Worm (Caenorhabditis elegans) whole organism, young adult: ENCODE data around the gene T05H10.8.

Experiments used
- B0019.2 ChIP-seq: fragments of 200-800 bp; sonication (Bioruptor generic); conservative IDR thresholded peaks from 2 replicates; pipeline ENCODE4 v1.3.6; 2022; ENCODE audit warnings: missing genetic modification reagents, missing genetic modification characterization, missing compliant biosample characterization
- C06A6.2 ChIP-seq: fragments of 200-800 bp; sonication (Bioruptor generic); conservative IDR thresholded peaks from 2 replicates; pipeline ENCODE4 v1.3.6; 2022; ENCODE audit warnings: missing genetic modification characterization, missing compliant biosample characterization
- C17E4.6 ChIP-seq: fragments of 200-800 bp; sonication (Bioruptor generic); IDR thresholded peaks from 2 replicates; pipeline ENCODE4 v1.3.6; 2022; ENCODE audit warnings: missing genetic modification reagents, missing genetic modification characterization, missing compliant biosample characterization
- D2030.7 ChIP-seq: fragments of 200-800 bp; sonication (Bioruptor generic); IDR thresholded peaks from 2 replicates; pipeline ENCODE4 v1.3.6; 2022; ENCODE audit warnings: missing genetic modification reagents, missing genetic modification characterization, missing compliant biosample characterization
- F22D6.2 ChIP-seq: sonication (generic microtip); optimal IDR thresholded peaks from 2 replicates; lab custom pipeline; 2016; ENCODE audit warnings: mild to moderate bottlenecking, missing genetic modification characterization, missing compliant biosample characterization
- F23B12.7 ChIP-seq: sonication (generic microtip); optimal IDR thresholded peaks from 2 replicates; lab custom pipeline; 2017; ENCODE audit warnings: missing genetic modification characterization, mild to moderate bottlenecking, missing compliant biosample characterization, antibody characterized with exemption, moderate library complexity; ENCODE audit not compliant: insufficient read depth
- F37B4.10 ChIP-seq: fragments of 200-800 bp; sonication (Bioruptor generic); IDR thresholded peaks from 2 replicates; pipeline ENCODE4 v1.3.6; 2022; ENCODE audit warnings: missing genetic modification characterization, missing compliant biosample characterization
- F39B2.1 ChIP-seq: fragments of 200-800 bp; sonication (Bioruptor generic); IDR thresholded peaks from 2 replicates; pipeline ENCODE4 v1.3.6; 2022; ENCODE audit warnings: missing genetic modification reagents, missing genetic modification characterization, missing compliant biosample characterization
- F55B11.4 ChIP-seq: sonication (generic microtip); optimal IDR thresholded peaks from 2 replicates; lab custom pipeline; 2016; ENCODE audit warnings: missing compliant biosample characterization, missing genetic modification characterization, borderline replicate concordance; ENCODE audit not compliant: insufficient read depth
- T26A5.8 ChIP-seq: sonication (generic microtip); optimal IDR thresholded peaks from 2 replicates; lab custom pipeline; 2016; ENCODE audit warnings: missing genetic modification characterization, missing compliant biosample characterization
- Y53F4B.3 ChIP-seq: fragments of 200-800 bp; sonication (Bioruptor generic); IDR thresholded peaks from 2 replicates; pipeline ENCODE4 v1.3.6; 2022; ENCODE audit warnings: missing genetic modification reagents, missing genetic modification characterization, missing compliant biosample characterization
- Y53G8AR.9 ChIP-seq: fragments of 200-800 bp; sonication (Bioruptor generic); conservative IDR thresholded peaks from 2 replicates; pipeline ENCODE4 v1.3.6; 2022; ENCODE audit warnings: missing genetic modification reagents, missing genetic modification characterization, missing compliant biosample characterization
- Y67H2A.10 ChIP-seq: fragments of 200-800 bp; sonication (Bioruptor generic); conservative IDR thresholded peaks from 2 replicates; pipeline ENCODE4 v1.3.6; 2022; ENCODE audit warnings: missing genetic modification reagents, missing genetic modification characterization, missing compliant biosample characterization
- ama-1 ChIP-seq, 3 experiments: fragments of 150-350 bp in 1 of 3; sonication (generic microtip) in 2 of 3; optimal IDR thresholded peaks; 2 replicates each; lab custom pipeline; 2014 to 2018; ENCODE audit warnings: missing biosample characterization in 2 of 3, missing genetic modification characterization in 2 of 3, missing genetic modification reagents in 2 of 3
- aptf-2 ChIP-seq: fragments of 200-800 bp; sonication (Bioruptor generic); conservative IDR thresholded peaks from 2 replicates; pipeline ENCODE4 v1.3.6; 2022; ENCODE audit warnings: missing genetic modification reagents, missing genetic modification characterization, missing compliant biosample characterization
- atf-7 ChIP-seq: sonication (generic microtip); optimal IDR thresholded peaks from 2 replicates; lab custom pipeline; 2017; ENCODE audit warnings: mild to moderate bottlenecking, missing genetic modification characterization, missing compliant biosample characterization
- athp-1 ChIP-seq: sonication (generic microtip); optimal IDR thresholded peaks from 2 replicates; lab custom pipeline; 2017; ENCODE audit warnings: mild to moderate bottlenecking, missing genetic modification characterization, missing compliant biosample characterization
- attf-6 ChIP-seq: fragments of 200-800 bp; sonication (Bioruptor generic); IDR thresholded peaks from 2 replicates; pipeline ENCODE4 v1.3.6; 2022; ENCODE audit warnings: missing genetic modification reagents, missing genetic modification characterization, missing compliant biosample characterization
- bed-1 ChIP-seq: fragments of 200-800 bp; sonication (Bioruptor generic); IDR thresholded peaks from 2 replicates; pipeline ENCODE4 v1.3.6; 2022; ENCODE audit warnings: missing genetic modification reagents, missing genetic modification characterization, missing compliant biosample characterization
- ccch-3 ChIP-seq: fragments of 200-800 bp; sonication (Bioruptor generic); optimal IDR thresholded peaks from 2 replicates; lab custom pipeline; 2018; ENCODE audit warnings: mild to moderate bottlenecking, missing genetic modification characterization, missing compliant biosample characterization
- ceh-40 ChIP-seq: fragments of 200-800 bp; sonication (Bioruptor generic); IDR thresholded peaks from 2 replicates; pipeline ENCODE4 v1.3.6; 2022; ENCODE audit warnings: missing genetic modification characterization, missing compliant biosample characterization
- ceh-58 ChIP-seq: fragments of 200-800 bp; sonication (Bioruptor generic); IDR thresholded peaks from 2 replicates; pipeline ENCODE4 v1.3.6; 2022; ENCODE audit warnings: missing genetic modification characterization, missing compliant biosample characterization
- die-1 ChIP-seq: sonication (generic microtip); optimal IDR thresholded peaks from 2 replicates; lab custom pipeline; 2016; ENCODE audit warnings: missing genotype, mild to moderate bottlenecking, missing genetic modification characterization, missing compliant biosample characterization
- efl-1 ChIP-seq: fragments of 150-350 bp; optimal IDR thresholded peaks from 2 replicates; lab custom pipeline; 2014; ENCODE audit warnings: missing biosample characterization, missing genetic modification reagents, missing genetic modification characterization
- egrh-3 ChIP-seq: fragments of 200-800 bp; sonication (Bioruptor generic); IDR thresholded peaks from 2 replicates; pipeline ENCODE4 v1.3.6; 2022; ENCODE audit warnings: missing genetic modification reagents, missing genetic modification characterization, missing compliant biosample characterization
- hmg-1.2 ChIP-seq: fragments of 200-800 bp; sonication (Bioruptor generic); IDR thresholded peaks from 2 replicates; pipeline ENCODE4 v1.3.6; 2022; ENCODE audit warnings: missing genetic modification reagents, missing genetic modification characterization, missing compliant biosample characterization
- let-526 ChIP-seq: fragments of 200-800 bp; sonication (Bioruptor generic); IDR thresholded peaks from 2 replicates; pipeline ENCODE4 v1.3.6; 2022; ENCODE audit warnings: missing genetic modification reagents, missing genetic modification characterization, missing compliant biosample characterization
- lir-1 ChIP-seq: fragments of 200-800 bp; sonication (Bioruptor generic); conservative IDR thresholded peaks from 2 replicates; pipeline ENCODE4 v1.3.6; 2022; ENCODE audit warnings: missing genetic modification reagents, missing genetic modification characterization, missing compliant biosample characterization
- lsl-1 ChIP-seq: fragments of 200-800 bp; sonication (Bioruptor generic); optimal IDR thresholded peaks from 2 replicates; lab custom pipeline; 2018; ENCODE audit warnings: mild to moderate bottlenecking, missing genetic modification characterization, moderate library complexity, missing compliant biosample characterization
- madf-8 ChIP-seq: fragments of 200-800 bp; sonication (Bioruptor generic); conservative IDR thresholded peaks from 2 replicates; pipeline ENCODE4 v1.3.6; 2022; ENCODE audit warnings: missing genetic modification reagents, missing genetic modification characterization, missing compliant biosample characterization
- mxl-1 ChIP-seq: sonication (generic microtip); optimal IDR thresholded peaks from 2 replicates; lab custom pipeline; 2016; ENCODE audit warnings: missing genetic modification characterization, missing compliant biosample characterization
- nhr-27 ChIP-seq: fragments of 200-800 bp; sonication (Bioruptor generic); optimal IDR thresholded peaks from 2 replicates; lab custom pipeline; 2018; ENCODE audit warnings: mild to moderate bottlenecking, missing genetic modification characterization, moderate library complexity, missing compliant biosample characterization
- nhr-80 ChIP-seq: sonication (generic microtip); optimal IDR thresholded peaks from 2 replicates; lab custom pipeline; 2016; ENCODE audit warnings: missing genetic modification characterization, missing compliant biosample characterization
- pbrm-1 ChIP-seq: fragments of 200-800 bp; sonication (Bioruptor generic); IDR thresholded peaks from 2 replicates; pipeline ENCODE4 v1.3.6; 2022; ENCODE audit warnings: missing genetic modification reagents, missing genetic modification characterization, missing compliant biosample characterization
- pha-4 ChIP-seq: fragments of 150-350 bp; sonication (generic microtip); optimal IDR thresholded peaks from 2 replicates; lab custom pipeline; 2014; ENCODE audit warnings: missing biosample characterization, missing genetic modification reagents, missing genetic modification characterization
- rcor-1 ChIP-seq: fragments of 200-800 bp; sonication (Bioruptor generic); IDR thresholded peaks from 2 replicates; pipeline ENCODE4 v1.3.6; 2022; ENCODE audit warnings: missing genetic modification reagents, missing genetic modification characterization, missing compliant biosample characterization
- rpc-1 ChIP-seq, 2 experiments: fragments of 150-350 bp in 1 of 2; sonication (generic microtip) in 1 of 2; optimal IDR thresholded peaks; 2 replicates each; lab custom pipeline; 2014 to 2018; ENCODE audit warnings: missing biosample characterization in 1 of 2, missing genetic modification characterization in 1 of 2, missing genetic modification reagents in 1 of 2, missing genotype in 1 of 2
- snpc-1.3 ChIP-seq: sonication (generic microtip); optimal IDR thresholded peaks from 2 replicates; lab custom pipeline; 2017; ENCODE audit warnings: missing genetic modification characterization, mild to moderate bottlenecking, missing compliant biosample characterization, antibody characterized with exemption, moderate library complexity, missing genotype, missing genetic modification reagents; ENCODE audit not compliant: insufficient read depth
- snpc-4 ChIP-seq, 5 experiments: fragments of 150-350 bp in 1 of 5; sonication (generic microtip) in 4 of 5; optimal IDR thresholded peaks; 2 replicates each; lab custom pipeline; 2014 to 2018; ENCODE audit warnings: missing genetic modification characterization in 5 of 5, missing biosample characterization in 3 of 5, antibody characterized with exemption in 2 of 5, mild to moderate bottlenecking in 2 of 5, missing compliant biosample characterization in 2 of 5, missing genotype in 2 of 5, moderate library complexity in 2 of 5, missing genetic modification reagents in 1 of 5
- somi-1 ChIP-seq: fragments of 200-800 bp; sonication (Bioruptor generic); optimal IDR thresholded peaks from 2 replicates; lab custom pipeline; 2018; ENCODE audit warnings: mild to moderate bottlenecking, missing genetic modification characterization, missing compliant biosample characterization
- tbp1 ChIP-seq: fragments of 200-800 bp; sonication (Bioruptor generic); optimal IDR thresholded peaks from 2 replicates; lab custom pipeline; 2018; ENCODE audit warnings: mild to moderate bottlenecking, missing genetic modification characterization, missing compliant biosample characterization
- xnd-1 ChIP-seq: sonication (generic microtip); optimal IDR thresholded peaks from 2 replicates; lab custom pipeline; 2016; ENCODE audit warnings: missing genotype, missing genetic modification reagents, missing genetic modification characterization, missing compliant biosample characterization
- zfh-2 ChIP-seq: fragments of 200-800 bp; sonication (Bioruptor generic); conservative IDR thresholded peaks from 2 replicates; pipeline ENCODE4 v1.3.6; 2022; ENCODE audit warnings: missing genetic modification reagents, missing genetic modification characterization, missing compliant biosample characterization
- zim-3 ChIP-seq: sonication (generic microtip); optimal IDR thresholded peaks from 2 replicates; lab custom pipeline; 2017; ENCODE audit warnings: mild to moderate bottlenecking, missing genetic modification characterization, moderate library complexity, missing compliant biosample characterization
- ztf-25 ChIP-seq: fragments of 200-800 bp; sonication (Bioruptor generic); IDR thresholded peaks from 2 replicates; pipeline ENCODE4 v1.3.6; 2022; ENCODE audit warnings: missing genetic modification reagents, missing genetic modification characterization, missing compliant biosample characterization
- ztf-26 ChIP-seq: sonication (generic microtip); optimal IDR thresholded peaks from 2 replicates; lab custom pipeline; 2017; ENCODE audit warnings: missing genetic modification characterization, missing compliant biosample characterization
- ztf-3 ChIP-seq: fragments of 200-800 bp; sonication (Bioruptor generic); optimal IDR thresholded peaks from 2 replicates; lab custom pipeline; 2018; ENCODE audit warnings: mild to moderate bottlenecking, missing genetic modification characterization, missing compliant biosample characterization

Gene T05H10.8

DNA sequence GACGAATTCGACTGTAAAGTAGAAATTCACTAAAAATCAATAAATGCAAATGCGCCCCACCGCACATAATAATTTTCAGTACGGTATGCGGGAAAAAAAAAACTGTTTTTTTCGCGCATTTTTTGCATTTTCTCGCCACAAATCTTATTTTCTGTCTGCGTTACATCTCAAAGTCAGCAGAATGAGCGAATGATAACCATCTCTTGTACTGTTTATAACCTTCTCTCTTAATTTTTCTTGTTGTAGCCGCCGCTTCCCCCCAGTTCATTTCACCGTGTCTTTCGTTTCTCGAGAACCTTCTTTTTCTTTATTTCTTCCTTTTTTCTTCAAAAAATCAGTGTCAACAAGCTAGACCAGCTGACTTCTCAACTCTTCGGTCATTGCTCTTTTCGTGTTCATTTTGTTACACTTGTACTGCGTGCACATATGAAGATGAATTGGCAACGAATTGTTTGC lies 43.4 kb upstream of the T05H10.8 start (continued):
- peak; percentile 0 for TF ChIP-seq somi-1 (GFP tag; lab: Kevin White, UChicago)
- TF ChIP-seq B0019.2 (GFP tag; lab: Robert Waterston, UW) = 0 out of 2 replicates have a peak, but pooled peaks have one; percentile 21
- TF ChIP-seq pha-4 (tag; lab: Kevin White, UChicago) = peak; percentile 14
- peak; percentile 50; the same call in 1 of the 2 replicates for TF ChIP-seq lir-1 (GFP tag; lab: Robert Waterston, UW)
- no peak for TF ChIP-seq ceh-40 (GFP tag; lab: Robert Waterston, UW)
- no peak for TF ChIP-seq egrh-3 (GFP tag; lab: Robert Waterston, UW)
- TF ChIP-seq snpc-1.3 (tag; lab: Kevin White, UChicago) = no peak
- peak; percentile 20 for TF ChIP-seq die-1
- no peak for TF ChIP-seq C06A6.2
- peak; percentile 88 for TF ChIP-seq athp-1 (tag; lab: Kevin White, UChicago)
- peak; percentile 77 for TF ChIP-seq ztf-26 (tag; lab: Kevin White, UChicago)
- peak; percentile 73; the same call in 1 of the 2 replicates for TF ChIP-seq C17E4.6
- peak; percentile 28 for TF ChIP-seq snpc-4 (GFP tag; optimal IDR thresholded peaks at IDR 0.05; lab: Kevin White, UChicago)
- peak in 3 of 4 experiments; percentile 46 to 58 (median 55) for TF ChIP-seq snpc-4 (tag; optimal IDR thresholded peaks at IDR 0.05; lab: Kevin White, UChicago)
- no peak for TF ChIP-seq zim-3 (tag; lab: Kevin White, UChicago)
- no peak for TF ChIP-seq nhr-80
- TF ChIP-seq atf-7 (tag; lab: Kevin White, UChicago) = no peak
- TF ChIP-seq ceh-58 = no peak
- no peak for TF ChIP-seq F22D6.2 (tag; lab: Kevin White, UChicago)
- no peak for TF ChIP-seq nhr-27
- TF ChIP-seq madf-8 = peak; percentile 93
- no peak for TF ChIP-seq bed-1
- TF ChIP-seq rcor-1 (GFP tag; lab: Robert Waterston, UW) = peak; percentile 87
- no peak for TF ChIP-seq F37B4.10
- no peak for TF ChIP-seq Y53F4B.3 (GFP tag; lab: Robert Waterston, UW)
- TF ChIP-seq ama-1 (optimal IDR thresholded peaks at IDR 0.05; lab: Kevin White, UChicago) = no peak
- TF ChIP-seq ama-1 (GFP tag; optimal IDR thresholded peaks at IDR 0.05; lab: Kevin White, UChicago) = no peak
- TF ChIP-seq efl-1 (GFP tag; lab: Kevin White, UChicago) = peak; percentile 97
- no peak for TF ChIP-seq T26A5.8 (tag; lab: Kevin White, UChicago)
- no peak for TF ChIP-seq F23B12.7
- TF ChIP-seq hmg-1.2 (GFP tag; lab: Robert Waterston, UW) = peak; percentile 64
- no peak for TF ChIP-seq ztf-3 (GFP tag; lab: Kevin White, UChicago)
- TF ChIP-seq F39B2.1 = no peak
- no peak for TF ChIP-seq let-526
- TF ChIP-seq ztf-25 (GFP tag; lab: Robert Waterston, UW) = no peak
- no peak for TF ChIP-seq zfh-2 (GFP tag; lab: Robert Waterston, UW)
- TF ChIP-seq mxl-1 (tag; lab: Kevin White, UChicago) = no peak
- TF ChIP-seq Y53G8AR.9 (GFP tag; lab: Robert Waterston, UW) = peak; percentile 90
- no peak for TF ChIP-seq rpc-1 (optimal IDR thresholded peaks at IDR 0.05; lab: Kevin White, UChicago)
- no peak for TF ChIP-seq rpc-1 (tag; optimal IDR thresholded peaks at IDR 0.05; lab: Kevin White, UChicago)
- TF ChIP-seq ccch-3 (GFP tag; lab: Kevin White, UChicago) = no peak
- TF ChIP-seq aptf-2 (GFP tag; lab: Robert Waterston, UW) = peak; percentile 76; the same call in 1 of the 2 replicates
- peak; percentile 92 for TF ChIP-seq D2030.7 (GFP tag; lab: Robert Waterston, UW)
- TF ChIP-seq pbrm-1 (GFP tag; lab: Robert Waterston, UW) = peak; percentile 51; the same call in 1 of the 2 replicates
- peak; percentile 90 for TF ChIP-seq xnd-1
- TF ChIP-seq tbp1 (GFP tag; lab: Kevin White, UChicago) = peak; percentile 50
- TF ChIP-seq Y67H2A.10 (GFP tag; lab: Robert Waterston, UW) = peak; percentile 77; the same call in 1 of the 2 replicates
- TF ChIP-seq lsl-1 (GFP tag; lab: Kevin White, UChicago) = peak; percentile 90
- TF ChIP-seq attf-6 (GFP tag; lab: Robert Waterston, UW) = no peak
- TF ChIP-seq F55B11.4 (tag; lab: Kevin White, UChicago) = no peak
